Worm (Caenorhabditis elegans): ENCODE data around the gene F22B3.8.

ce11 chrIV:11459684-11460083, 35.0 kb upstream of the F22B3.8 start, which contains the start of gene npr-3:
- TF ChIP-seq him-1 (tag; optimal IDR thresholded peaks at IDR 0.05) (no peak), W03F9.2 (tag; optimal IDR thresholded peaks at IDR 0.05) (no peak)

Measured in whole organism, L4/young adult.